Fruit fly (Drosophila melanogaster) whole organism, embryonic: ENCODE measurements around the gene Sk2.
A peak's percentile ranks its signal among the peaks of the same experiment; 100 is the strongest.

Experiments used
- CG10267 ChIP-seq: fragments of 200-800 bp; sonication (Bioruptor generic); optimal IDR thresholded peaks from 2 replicates; lab custom pipeline; 2018; ENCODE audit warnings: missing biosample characterization, mild to moderate bottlenecking, missing genetic modification characterization, moderate library complexity
- CG12744 ChIP-seq: fragments of 200-800 bp; sonication (Bioruptor generic); optimal IDR thresholded peaks from 2 replicates; lab custom pipeline; 2016; ENCODE audit warnings: missing biosample characterization, missing genetic modification characterization
- CG12769 ChIP-seq: fragments of 200-800 bp; sonication (Bioruptor generic); optimal IDR thresholded peaks from 2 replicates; lab custom pipeline; 2019; ENCODE audit warnings: missing biosample characterization, mild to moderate bottlenecking, missing genetic modification characterization, moderate library complexity
- CG13123 ChIP-seq: fragments of 200-800 bp; sonication (Bioruptor generic); optimal IDR thresholded peaks from 2 replicates; lab custom pipeline; 2016; ENCODE audit warnings: missing biosample characterization, missing genetic modification characterization
- CG13287 ChIP-seq: fragments of 200-800 bp; sonication (Bioruptor generic); IDR thresholded peaks from 2 replicates; pipeline ENCODE4 v1.3.6; 2022; ENCODE audit warnings: missing biosample characterization, missing genetic modification characterization; ENCODE audit not compliant: partially characterized antibody
- CG14050 ChIP-seq: fragments of 200-800 bp; sonication (Bioruptor generic); IDR thresholded peaks from 3 replicates; pipeline ENCODE4 v1.3.6; 2022; ENCODE audit warnings: missing biosample characterization, missing genetic modification characterization
- CG15696 ChIP-seq: fragments of 200-800 bp; sonication (Bioruptor generic); optimal IDR thresholded peaks from 2 replicates; lab custom pipeline; 2019; ENCODE audit warnings: missing biosample characterization, mild to moderate bottlenecking, missing genetic modification characterization, moderate library complexity
- CG16779 ChIP-seq: fragments of 200-800 bp; sonication (Bioruptor generic); IDR thresholded peaks from 2 replicates; pipeline ENCODE4 v1.3.6; 2022; ENCODE audit warnings: missing biosample characterization, missing genetic modification characterization
- CG16813 ChIP-seq: fragments of 200-800 bp; sonication (Bioruptor generic); IDR thresholded peaks from 3 replicates; pipeline ENCODE4 v1.3.6; 2022; ENCODE audit warnings: missing biosample characterization, missing genetic modification characterization; ENCODE audit not compliant: partially characterized antibody
- CG17829 ChIP-seq: fragments of 200-800 bp; optimal IDR thresholded peaks from 2 replicates; lab custom pipeline; 2019; ENCODE audit warnings: missing biosample characterization, mild to moderate bottlenecking, missing genetic modification characterization, moderate library complexity
- CG18764 ChIP-seq: fragments of 200-800 bp; sonication (Bioruptor generic); optimal IDR thresholded peaks from 3 replicates; lab custom pipeline; 2016; ENCODE audit warnings: missing biosample characterization, missing genetic modification characterization
- CG2116 ChIP-seq: fragments of 200-800 bp; sonication (Bioruptor generic); optimal IDR thresholded peaks from 3 replicates; lab custom pipeline; 2018; ENCODE audit warnings: missing biosample characterization, mild to moderate bottlenecking, missing genetic modification characterization
- CG6175 ChIP-seq: fragments of 200-800 bp; sonication (Bioruptor generic); IDR thresholded peaks from 3 replicates; pipeline ENCODE4 v1.3.6; 2022; ENCODE audit warnings: missing biosample characterization, missing genetic modification characterization
- CG6272 ChIP-seq: fragments of 200-800 bp; sonication (Bioruptor generic); IDR thresholded peaks from 2 replicates; pipeline ENCODE4 v1.3.6; 2022; ENCODE audit warnings: missing biosample characterization, missing genetic modification characterization
- CG6791 ChIP-seq: fragments of 200-800 bp; sonication (Bioruptor generic); IDR thresholded peaks from 3 replicates; pipeline ENCODE4 v1.3.6; 2022; ENCODE audit warnings: missing biosample characterization, missing genetic modification characterization; ENCODE audit not compliant: partially characterized antibody
- CG7786 ChIP-seq: fragments of 200-800 bp; sonication (Bioruptor generic); optimal IDR thresholded peaks from 2 replicates; lab custom pipeline; 2016; ENCODE audit warnings: missing biosample characterization, missing genetic modification characterization
- CG7963 ChIP-seq: fragments of 200-800 bp; sonication (Bioruptor generic); IDR thresholded peaks from 3 replicates; pipeline ENCODE4 v1.3.6; 2022; ENCODE audit warnings: missing biosample characterization, missing genetic modification characterization; ENCODE audit not compliant: partially characterized antibody
- CkIIα-i1 ChIP-seq: fragments of 200-800 bp; sonication (Bioruptor generic); IDR thresholded peaks from 2 replicates; pipeline ENCODE4 v1.3.6; 2022; ENCODE audit warnings: missing biosample characterization, missing genetic modification characterization
- Drgx ChIP-seq: fragments of 200-800 bp; sonication (Bioruptor generic); IDR thresholded peaks from 2 replicates; pipeline ENCODE4 v1.3.6; 2022; ENCODE audit warnings: missing biosample characterization, missing genetic modification characterization
- Ets65A ChIP-seq: fragments of 200-800 bp; sonication (Bioruptor generic); peaks from one replicate; lab custom pipeline; 2016; ENCODE audit warnings: missing biosample characterization, missing genetic modification characterization
- Fer1 ChIP-seq: fragments of 200-800 bp; sonication (Bioruptor generic); optimal IDR thresholded peaks from 2 replicates; lab custom pipeline; 2017; ENCODE audit warnings: missing biosample characterization, mild to moderate bottlenecking, missing genetic modification characterization
- HLH4C ChIP-seq: fragments of 200-800 bp; sonication (Bioruptor generic); IDR thresholded peaks from 3 replicates; pipeline ENCODE4 v1.3.6; 2022; ENCODE audit warnings: missing biosample characterization, missing genetic modification characterization; ENCODE audit not compliant: partially characterized antibody
- Hr51 ChIP-seq, 2 experiments: fragments of 200-800 bp; sonication (Bioruptor generic); optimal IDR thresholded peaks; 2 replicates in 1 of 2; 3 replicates in 1 of 2; lab custom pipeline; 2016 to 2018; ENCODE audit warnings: missing biosample characterization in 2 of 2, missing genetic modification characterization in 2 of 2, mild to moderate bottlenecking in 1 of 2, moderate library complexity in 1 of 2
- Max ChIP-seq: fragments of 200-800 bp; sonication (Bioruptor generic); optimal IDR thresholded peaks from 2 replicates; lab custom pipeline; 2016; ENCODE audit warnings: missing biosample characterization, mild to moderate bottlenecking, missing genetic modification characterization
- Mes4 ChIP-seq: fragments of 200-800 bp; sonication (Bioruptor generic); optimal IDR thresholded peaks from 2 replicates; lab custom pipeline; 2016; ENCODE audit warnings: missing biosample characterization, missing genetic modification characterization
- Nf-YA ChIP-seq: fragments of 200-800 bp; sonication (Bioruptor generic); IDR thresholded peaks from 2 replicates; pipeline ENCODE4 v1.3.6; 2022; ENCODE audit warnings: missing biosample characterization, missing genetic modification characterization
- Opbp ChIP-seq: fragments of 200-800 bp; sonication (Bioruptor generic); IDR thresholded peaks from 3 replicates; pipeline ENCODE4 v1.3.6; 2022; ENCODE audit warnings: missing biosample characterization, missing genetic modification characterization; ENCODE audit not compliant: partially characterized antibody
- Pdp1 ChIP-seq, 2 experiments: fragments of 200-800 bp; sonication (Bioruptor generic); optimal IDR thresholded peaks; 3 replicates each; lab custom pipeline; 2016; ENCODE audit warnings: missing biosample characterization in 2 of 2, missing genetic modification characterization in 2 of 2, mild to moderate bottlenecking in 1 of 2, moderate library complexity in 1 of 2
- Side ChIP-seq: fragments of 200-800 bp; sonication (Bioruptor generic); optimal IDR thresholded peaks from 2 replicates; lab custom pipeline; 2016; ENCODE audit warnings: missing biosample characterization, missing genetic modification characterization
- al ChIP-seq: fragments of 200-800 bp; sonication (Bioruptor generic); IDR thresholded peaks from 2 replicates; pipeline ENCODE4 v1.3.6; 2022; ENCODE audit warnings: missing biosample characterization, missing genetic modification characterization
- ato ChIP-seq: fragments of 200-800 bp; sonication (Bioruptor generic); IDR thresholded peaks from 2 replicates; pipeline ENCODE4 v1.3.6; 2022; ENCODE audit warnings: missing biosample characterization, missing genetic modification characterization; ENCODE audit not compliant: partially characterized antibody
- cato ChIP-seq: fragments of 200-800 bp; sonication (Bioruptor generic); optimal IDR thresholded peaks from 2 replicates; lab custom pipeline; 2016; ENCODE audit warnings: missing biosample characterization, missing genetic modification characterization, borderline replicate concordance
- chm ChIP-seq: fragments of 200-800 bp; sonication (Bioruptor generic); IDR thresholded peaks from 2 replicates; pipeline ENCODE4 v1.3.6; 2022; ENCODE audit warnings: missing biosample characterization, missing genetic modification characterization
- crp ChIP-seq, 2 experiments: fragments of 200-800 bp; sonication (Bioruptor generic); optimal IDR thresholded peaks; 2 replicates in 1 of 2; 3 replicates in 1 of 2; lab custom pipeline; 2017; ENCODE audit warnings: missing biosample characterization in 2 of 2, missing genetic modification characterization in 2 of 2, mild to moderate bottlenecking in 1 of 2, moderate library complexity in 1 of 2
- gcm ChIP-seq: fragments of 200-800 bp; sonication (Bioruptor generic); optimal IDR thresholded peaks from 2 replicates; lab custom pipeline; 2019; ENCODE audit warnings: missing biosample characterization, mild to moderate bottlenecking, missing genetic modification characterization, moderate library complexity
- grn ChIP-seq: fragments of 200-800 bp; sonication (Bioruptor generic); optimal IDR thresholded peaks from 3 replicates; lab custom pipeline; 2017; ENCODE audit warnings: missing biosample characterization, missing genetic modification characterization
- h ChIP-seq: fragments of >200 bp; optimal IDR thresholded peaks from 2 replicates; lab custom pipeline; 2017
- knrl ChIP-seq: fragments of 200-800 bp; sonication (Bioruptor generic); IDR thresholded peaks from 3 replicates; pipeline ENCODE4 v1.3.6; 2022; ENCODE audit warnings: missing biosample characterization, missing genetic modification characterization; ENCODE audit not compliant: partially characterized antibody
- pb ChIP-seq: fragments of 200-800 bp; sonication (Bioruptor generic); optimal IDR thresholded peaks from 3 replicates; lab custom pipeline; 2016; ENCODE audit warnings: missing biosample characterization, missing genetic modification characterization
- sens-2 ChIP-seq: fragments of 200-800 bp; sonication (Bioruptor generic); IDR thresholded peaks from 2 replicates; pipeline ENCODE4 v1.3.6; 2022; ENCODE audit warnings: missing biosample characterization, missing genetic modification characterization
- stc ChIP-seq: fragments of 200-800 bp; sonication (Bioruptor generic); IDR thresholded peaks from 2 replicates; pipeline ENCODE4 v1.3.6; 2022; ENCODE audit warnings: missing biosample characterization, missing genetic modification characterization
- sug ChIP-seq: fragments of 200-800 bp; optimal IDR thresholded peaks from 2 replicates; lab custom pipeline; 2019; ENCODE audit warnings: missing biosample characterization, mild to moderate bottlenecking, missing genetic modification characterization, moderate library complexity
- unc-4 ChIP-seq: fragments of 200-800 bp; sonication (Bioruptor generic); IDR thresholded peaks from 2 replicates; pipeline ENCODE4 v1.3.6; 2022; ENCODE audit warnings: missing biosample characterization, missing genetic modification characterization; ENCODE audit not compliant: partially characterized antibody
- wek ChIP-seq: fragments of 200-800 bp; sonication (Bioruptor generic); optimal IDR thresholded peaks from 3 replicates; lab custom pipeline; 2018; ENCODE audit warnings: missing biosample characterization, mild to moderate bottlenecking, missing genetic modification characterization, moderate library complexity
- zen ChIP-seq: fragments of 200-800 bp; sonication (Bioruptor generic); optimal IDR thresholded peaks from 3 replicates; lab custom pipeline; 2018; ENCODE audit warnings: missing biosample characterization, mild to moderate bottlenecking, missing genetic modification characterization, moderate library complexity
- zen2 ChIP-seq: fragments of 200-800 bp; sonication (Bioruptor generic); IDR thresholded peaks from 3 replicates; pipeline ENCODE4 v1.3.6; 2022; ENCODE audit warnings: missing biosample characterization, missing genetic modification characterization; ENCODE audit not compliant: partially characterized antibody
- zfh2 ChIP-seq: fragments of 200-800 bp; sonication (Bioruptor generic); optimal IDR thresholded peaks from 2 replicates; lab custom pipeline; 2016; ENCODE audit warnings: missing biosample characterization, missing genetic modification characterization

Gene Sk2

DNA sequence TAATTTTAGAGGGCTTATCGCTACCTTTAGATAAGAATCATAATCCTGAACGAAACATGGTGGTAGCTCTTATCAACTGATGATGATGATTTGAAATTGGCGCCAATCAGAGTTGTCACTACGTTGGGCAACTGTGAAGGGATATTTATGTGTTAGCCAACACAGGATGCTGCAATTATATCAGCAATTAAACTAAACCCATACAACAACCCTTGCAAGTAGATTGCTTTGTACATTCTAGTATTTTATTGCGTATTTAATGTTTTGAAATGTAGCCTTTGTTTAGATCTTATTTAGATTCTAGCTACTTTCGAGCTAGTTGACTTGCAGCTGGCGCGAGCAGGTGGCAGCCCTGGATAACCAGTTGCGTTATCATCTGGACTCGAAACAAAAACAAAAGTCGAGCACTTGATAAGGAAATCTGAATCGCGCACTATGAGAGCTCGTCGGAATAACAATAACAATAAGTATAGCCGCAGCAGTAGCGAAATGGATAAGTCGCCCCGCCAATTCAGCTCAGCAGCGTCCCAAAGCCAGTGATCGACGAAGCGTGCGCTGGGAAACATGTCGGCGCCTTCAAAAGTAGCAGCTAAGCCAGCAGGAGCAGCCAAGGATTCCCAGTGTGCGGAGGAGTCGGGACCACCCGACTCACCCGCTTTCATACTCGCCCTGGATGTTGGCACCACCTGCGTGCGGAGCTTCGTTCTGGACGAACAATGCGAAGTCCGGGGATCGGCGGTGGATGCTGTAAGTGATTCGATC is 5.4 kb downstream of the Sk2 start, which contains the start of gene CG1271 (continued):
- TF ChIP-seq CG12769 (tag; lab: Kevin White, UChicago) = peak; percentile 59
- peak; percentile 81 for TF ChIP-seq Fer1
- TF ChIP-seq knrl (GFP tag; lab: Robert Waterston, UW) = peak; percentile 26; the same call in 1 of the 3 replicates
- peak; percentile 76 for TF ChIP-seq CG17829 (tag; lab: Kevin White, UChicago)
- no peak for TF ChIP-seq CkIIα-i1
- TF ChIP-seq stc = no peak
- peak; percentile 24 for TF ChIP-seq CG12744 (GFP tag; lab: Kevin White, UChicago)
- TF ChIP-seq zen2 (GFP tag; lab: Robert Waterston, UW) = no peak
- TF ChIP-seq chm = no peak
- TF ChIP-seq Mes4 = no peak
- no peak for TF ChIP-seq CG16779
- TF ChIP-seq Drgx (GFP tag; lab: Robert Waterston, UW) = no peak
- TF ChIP-seq CG16813 (GFP tag; lab: Robert Waterston, UW) = peak; percentile 44; the same call in 2 of the 3 replicates
- TF ChIP-seq Side (GFP tag; lab: Kevin White, UChicago) = peak; percentile 82
- TF ChIP-seq CG15696 (tag; lab: Kevin White, UChicago) = peak; percentile 40
- TF ChIP-seq zfh2 (GFP tag; lab: Kevin White, UChicago) = peak; percentile 83
- peak; percentile 82 for TF ChIP-seq zen
- TF ChIP-seq CG6175 = no peak
- 0 out of 3 replicates have a peak, but pooled peaks have one; percentile 11 for TF ChIP-seq CG14050
- TF ChIP-seq h (lab: Kevin White, UChicago) = no peak
- peak in 1 of 2 experiments; percentile 74 for TF ChIP-seq crp (GFP tag; optimal IDR thresholded peaks at IDR 0.05; lab: Kevin White, UChicago)
- no peak for TF ChIP-seq HLH4C (GFP tag; lab: Robert Waterston, UW)
- peak; percentile 21 for TF ChIP-seq cato

DNA sequence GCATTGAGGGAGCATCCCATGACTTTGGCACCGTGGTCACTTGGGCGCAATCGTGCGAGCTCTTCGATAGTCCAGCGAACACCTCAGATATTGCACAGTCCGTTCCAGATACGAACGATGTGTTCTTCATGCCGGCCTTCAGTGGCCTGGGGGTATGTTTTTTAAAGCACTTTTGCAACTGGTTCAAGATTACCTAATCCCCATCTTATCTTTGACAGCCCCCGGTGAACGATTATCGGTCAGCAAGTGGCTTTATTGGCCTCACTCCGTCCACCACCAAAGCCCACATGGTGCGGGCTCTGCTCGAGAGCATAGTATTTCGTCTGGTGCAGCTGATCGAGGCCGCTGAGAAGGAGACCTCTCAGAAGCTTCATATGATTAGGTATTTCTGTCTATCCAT is 7.2 kb downstream of the Sk2 start:
- TF ChIP-seq sens-2 (GFP tag; lab: Robert Waterston, UW) (no peak), CG18764 (no peak), grn (GFP tag; lab: Kevin White, UChicago) (peak; percentile 45), unc-4 (GFP tag; lab: Robert Waterston, UW) (no peak), Pdp1 (GFP tag; optimal IDR thresholded peaks at IDR 0.05; lab: Kevin White, UChicago) (peak in 1 of 2 experiments; percentile 11), gcm (GFP tag; lab: Kevin White, UChicago) (no peak), CG13287 (GFP tag; lab: Robert Waterston, UW) (no peak), sug (tag; lab: Kevin White, UChicago) (peak; percentile 96), CG6272 (GFP tag; lab: Robert Waterston, UW) (no peak)
- TF ChIP-seq, all 482 proteins: peak for 3

DNA sequence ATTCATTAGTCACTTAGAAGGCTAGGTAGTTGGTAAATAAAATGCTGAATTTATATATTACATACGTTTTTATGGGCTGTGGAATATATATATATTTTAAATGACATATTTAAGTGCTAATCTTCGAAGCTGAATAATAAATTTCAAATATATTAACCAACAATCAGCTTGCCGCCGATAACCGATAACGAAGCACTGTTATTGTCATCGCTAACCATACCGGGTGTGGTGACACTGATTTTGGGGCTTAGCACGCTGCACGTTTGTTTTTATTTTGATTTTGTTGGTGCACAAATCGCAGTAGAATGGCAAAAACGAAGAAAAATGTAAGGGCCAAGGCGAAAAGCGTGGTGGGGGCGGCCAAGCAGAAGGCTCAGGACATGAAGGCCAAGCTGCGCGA is 8.0 kb downstream of the Sk2 start, which contains the start of gene CG16753:
Gene CG16753 (plus strand): TSS at position 229 of the 400 bp plus-strand sequence.
- peak; percentile 17 for TF ChIP-seq CG10267 (tag; lab: Kevin White, UChicago)
- peak; percentile 68; the same call in 1 of the 2 replicates for TF ChIP-seq ato
- TF ChIP-seq zen2 (GFP tag; lab: Robert Waterston, UW) = peak; percentile 64; the same call in 1 of the 3 replicates
- TF ChIP-seq CG14050 = no peak
- peak; percentile 42 for TF ChIP-seq CG2116 (GFP tag; lab: Kevin White, UChicago)
- TF ChIP-seq Ets65A (GFP tag; lab: Kevin White, UChicago) = no peak
- no peak for TF ChIP-seq pb (GFP tag; lab: Kevin White, UChicago)
- peak; percentile 35 for TF ChIP-seq Max (GFP tag; lab: Kevin White, UChicago)
- TF ChIP-seq CG7786 (GFP tag; lab: Kevin White, UChicago) = no peak
- TF ChIP-seq Opbp (GFP tag; lab: Robert Waterston, UW) = peak; percentile 62; the same call in 2 of the 3 replicates
- TF ChIP-seq CG6791 (GFP tag; lab: Robert Waterston, UW) = peak; percentile 82
- no peak for TF ChIP-seq Nf-YA (GFP tag; lab: Robert Waterston, UW)
- TF ChIP-seq Hr51 (GFP tag; optimal IDR thresholded peaks at IDR 0.05; lab: Kevin White, UChicago) = no peak
- TF ChIP-seq wek (GFP tag; lab: Kevin White, UChicago) = no peak
- TF ChIP-seq CG7963 = peak; percentile 67
- TF ChIP-seq al (GFP tag; lab: Robert Waterston, UW) = no peak
- no peak for TF ChIP-seq CG13123 (GFP tag; lab: Kevin White, UChicago)
